Worm (Caenorhabditis elegans) whole organism, late embryonic: ENCODE data around the gene chd-3.

Experiments
- F13H6.1 ChIP-seq: sonication (generic microtip); optimal IDR thresholded peaks from 2 replicates; lab custom pipeline; 2016; ENCODE audit warnings: missing genetic modification characterization, missing compliant biosample characterization
- ama-1 ChIP-seq: fragments of 150-350 bp; optimal IDR thresholded peaks from 2 replicates; lab custom pipeline; 2014
- ceh-2 ChIP-seq: sonication (generic microtip); optimal IDR thresholded peaks from 2 replicates; lab custom pipeline; 2016; ENCODE audit warnings: missing genotype, missing genetic modification characterization, missing compliant biosample characterization
- ceh-31 ChIP-seq: sonication (generic microtip); optimal IDR thresholded peaks from 2 replicates; lab custom pipeline; 2016; ENCODE audit warnings: missing genetic modification characterization, missing compliant biosample characterization
- ceh-48 ChIP-seq: sonication (generic microtip); optimal IDR thresholded peaks from 2 replicates; lab custom pipeline; 2016; ENCODE audit warnings: missing genetic modification characterization, inconsistent platforms, missing compliant biosample characterization
- ceh-6 ChIP-seq: fragments of 200-800 bp; sonication (Bioruptor generic); optimal IDR thresholded peaks from 2 replicates; lab custom pipeline; 2018; ENCODE audit warnings: mild to moderate bottlenecking, missing genetic modification characterization, missing compliant biosample characterization
- che-1 ChIP-seq: sonication (generic microtip); optimal IDR thresholded peaks from 2 replicates; lab custom pipeline; 2016; ENCODE audit warnings: mild to moderate bottlenecking, missing genetic modification characterization, missing compliant biosample characterization
- elt-2 ChIP-seq: sonication (generic microtip); optimal IDR thresholded peaks from 2 replicates; lab custom pipeline; 2016; ENCODE audit warnings: missing genetic modification reagents, missing genetic modification characterization, missing compliant biosample characterization
- elt-4 ChIP-seq: sonication (generic microtip); optimal IDR thresholded peaks from 2 replicates; lab custom pipeline; 2016; ENCODE audit warnings: missing genetic modification characterization, missing compliant biosample characterization
- ets-4 ChIP-seq: sonication (generic microtip); optimal IDR thresholded peaks from 2 replicates; lab custom pipeline; 2016; ENCODE audit warnings: missing genetic modification characterization, missing compliant biosample characterization
- eyg-1 ChIP-seq: sonication (generic microtip); optimal IDR thresholded peaks from 2 replicates; lab custom pipeline; 2016; ENCODE audit warnings: missing genotype, missing genetic modification characterization, missing compliant biosample characterization
- fkh-10 ChIP-seq: fragments of 150-350 bp; optimal IDR thresholded peaks from 2 replicates; lab custom pipeline; 2014; ENCODE audit warnings: missing biosample characterization, missing genetic modification reagents, missing genetic modification characterization
- gmeb-2 ChIP-seq: sonication (generic microtip); optimal IDR thresholded peaks from 2 replicates; lab custom pipeline; 2016; ENCODE audit warnings: missing genetic modification characterization, inconsistent platforms, missing compliant biosample characterization
- hlh-30 ChIP-seq: sonication (generic microtip); optimal IDR thresholded peaks from 2 replicates; lab custom pipeline; 2017; ENCODE audit warnings: antibody characterized with exemption, missing genetic modification characterization, missing compliant biosample characterization; ENCODE audit not compliant: insufficient read depth
- hlh-8 ChIP-seq: sonication (generic microtip); optimal IDR thresholded peaks from 2 replicates; lab custom pipeline; 2016; ENCODE audit warnings: missing genotype, missing genetic modification characterization, missing compliant biosample characterization
- lim-6 ChIP-seq: sonication (generic microtip); optimal IDR thresholded peaks from 2 replicates; lab custom pipeline; 2016; ENCODE audit warnings: missing genetic modification characterization, missing compliant biosample characterization
- lin-11 ChIP-seq: fragments of 200-800 bp; sonication (Bioruptor generic); optimal IDR thresholded peaks from 2 replicates; lab custom pipeline; 2018; ENCODE audit warnings: mild to moderate bottlenecking, missing genetic modification characterization, missing compliant biosample characterization
- mec-3 ChIP-seq: sonication (generic microtip); optimal IDR thresholded peaks from 2 replicates; lab custom pipeline; 2016; ENCODE audit warnings: borderline replicate concordance, missing genetic modification characterization, missing compliant biosample characterization
- nfya-1 ChIP-seq: sonication (generic microtip); optimal IDR thresholded peaks from 2 replicates; lab custom pipeline; 2017; ENCODE audit warnings: missing genetic modification characterization, mild to moderate bottlenecking, missing compliant biosample characterization, antibody characterized with exemption, moderate library complexity
- nhr-232 ChIP-seq: sonication (generic microtip); optimal IDR thresholded peaks from 2 replicates; lab custom pipeline; 2016; ENCODE audit warnings: missing genetic modification characterization, missing compliant biosample characterization
- npax-4 ChIP-seq: sonication (generic microtip); optimal IDR thresholded peaks from 2 replicates; lab custom pipeline; 2016; ENCODE audit warnings: missing genetic modification characterization, missing compliant biosample characterization
- pat-9 ChIP-seq: fragments of 200-800 bp; sonication (Bioruptor generic); optimal IDR thresholded peaks from 2 replicates; lab custom pipeline; 2018; ENCODE audit warnings: mild to moderate bottlenecking, missing genetic modification characterization, moderate library complexity, missing compliant biosample characterization
- pqm-1 ChIP-seq: sonication (generic microtip); optimal IDR thresholded peaks from 2 replicates; lab custom pipeline; 2016; ENCODE audit warnings: missing genetic modification characterization, missing compliant biosample characterization
- ref-2 ChIP-seq: sonication (generic microtip); optimal IDR thresholded peaks from 2 replicates; lab custom pipeline; 2016; ENCODE audit warnings: missing genetic modification characterization, missing compliant biosample characterization
- sdc-2 ChIP-seq: sonication (generic microtip); optimal IDR thresholded peaks from 2 replicates; lab custom pipeline; 2016; ENCODE audit warnings: missing genotype, missing genetic modification characterization, missing compliant biosample characterization
- sox-4 ChIP-seq: sonication (generic microtip); optimal IDR thresholded peaks from 2 replicates; lab custom pipeline; 2017; ENCODE audit warnings: mild to moderate bottlenecking, missing genetic modification characterization, inconsistent platforms, missing compliant biosample characterization
- syd-9 ChIP-seq: sonication (generic microtip); optimal IDR thresholded peaks from 2 replicates; lab custom pipeline; 2016; ENCODE audit warnings: mild to moderate bottlenecking, missing genetic modification characterization, moderate library complexity, missing compliant biosample characterization
- unc-3 ChIP-seq, 2 experiments: fragments of 200-800 bp in 1 of 2; sonication (Bioruptor generic) in 1 of 2; sonication (generic microtip) in 1 of 2; conservative IDR thresholded peaks in 1 of 2; optimal IDR thresholded peaks in 1 of 2; 2 replicates each; pipeline versions ENCODE4 v1.3.6 to Lab custom; 2016 to 2022; ENCODE audit warnings: missing compliant biosample characterization in 2 of 2, missing genetic modification characterization in 2 of 2, missing genetic modification reagents in 1 of 2
- unc-42 ChIP-seq: sonication (generic microtip); optimal IDR thresholded peaks from 2 replicates; lab custom pipeline; 2016; ENCODE audit warnings: missing genotype, missing genetic modification characterization, missing compliant biosample characterization

The chd-3 gene

ce11 chrX:12813539-12813938, 38.9 kb downstream of the chd-3 start, which contains the start of gene gei-3:
Gene gei-3 (minus strand): TSS chrX:12813639.
- TF ChIP-seq ceh-2 (tag; lab: Kevin White, UChicago) (no peak), lin-11 (no peak), hlh-8 (tag; lab: Kevin White, UChicago) (no peak), npax-4 (no peak), unc-42 (tag; lab: Kevin White, UChicago) (no peak), elt-4 (no peak), nhr-232 (tag; lab: Kevin White, UChicago) (no peak), ref-2 (no peak), F13H6.1 (tag; lab: Kevin White, UChicago) (no peak), hlh-30 (tag; lab: Kevin White, UChicago) (no peak), ama-1 (lab: Kevin White, UChicago) (no peak), unc-3 (GFP tag; conservative IDR thresholded peaks at IDR 0.05; lab: Robert Waterston, UW) (no peak), unc-3 (tag; optimal IDR thresholded peaks at IDR 0.05; lab: Kevin White, UChicago) (no peak), pqm-1 (tag; lab: Kevin White, UChicago) (no peak), syd-9 (tag; lab: Kevin White, UChicago) (no peak)
- TF ChIP-seq, all 69 proteins: peak for 0

DNA sequence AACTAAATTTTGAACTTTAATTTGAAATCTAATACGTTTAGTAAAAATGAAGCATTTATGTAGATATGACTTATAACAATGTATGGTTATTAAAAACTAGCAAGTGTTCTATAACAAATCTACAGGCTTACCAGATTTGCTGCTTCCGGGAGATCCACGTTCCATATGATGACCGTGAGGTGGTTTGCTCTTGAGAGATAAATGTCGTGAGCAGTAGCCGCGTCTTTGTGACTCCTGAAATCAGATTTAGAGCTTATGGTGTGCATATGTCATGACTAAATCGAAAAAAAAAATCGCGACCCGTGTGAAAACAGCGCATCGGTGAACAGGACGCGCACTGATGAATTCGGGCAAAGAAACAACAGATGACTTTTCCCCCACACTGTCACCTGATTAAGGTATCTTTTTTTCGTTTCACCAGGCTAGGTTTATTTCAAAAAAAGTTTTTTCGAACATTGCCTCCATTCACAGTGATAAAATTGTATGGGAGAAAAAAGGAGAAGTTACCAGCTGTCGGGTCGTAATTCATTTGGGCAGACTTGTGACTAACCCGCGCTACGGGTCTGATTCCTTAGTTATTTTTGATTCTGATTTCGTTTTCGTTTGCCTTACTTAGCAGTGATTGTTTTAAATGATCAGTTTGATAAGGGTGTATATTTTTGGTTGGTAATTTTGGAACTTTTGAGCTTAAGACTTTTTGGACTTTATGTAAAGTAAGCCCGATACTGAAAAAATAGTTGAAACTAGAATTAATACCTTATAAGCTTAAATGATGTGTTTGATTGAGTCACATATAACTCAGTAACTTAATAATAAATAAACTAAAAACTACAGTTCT, 44.1 kb downstream of the chd-3 start, which contains the start of gene nhr-27:
Gene nhr-27, minus strand, starts transcription at position 234 of the 838 bp plus-strand sequence.
- no peak for TF ChIP-seq ceh-6
- TF ChIP-seq mec-3 (tag; lab: Kevin White, UChicago), result no peak
- TF ChIP-seq ref-2, result no peak
- TF ChIP-seq ets-4 (tag; lab: Kevin White, UChicago), result no peak
- no peak for TF ChIP-seq lim-6 (tag; lab: Kevin White, UChicago)
- no peak for TF ChIP-seq unc-42 (tag; lab: Kevin White, UChicago)
- TF ChIP-seq nhr-232 (tag; lab: Kevin White, UChicago), result no peak
- no peak for TF ChIP-seq gmeb-2
- TF ChIP-seq fkh-10, result no peak
- no peak for TF ChIP-seq che-1 (tag; lab: Kevin White, UChicago)
- no peak for TF ChIP-seq nfya-1 (tag; lab: Kevin White, UChicago)
- TF ChIP-seq sdc-2, result no peak
- no peak for TF ChIP-seq elt-2

DNA sequence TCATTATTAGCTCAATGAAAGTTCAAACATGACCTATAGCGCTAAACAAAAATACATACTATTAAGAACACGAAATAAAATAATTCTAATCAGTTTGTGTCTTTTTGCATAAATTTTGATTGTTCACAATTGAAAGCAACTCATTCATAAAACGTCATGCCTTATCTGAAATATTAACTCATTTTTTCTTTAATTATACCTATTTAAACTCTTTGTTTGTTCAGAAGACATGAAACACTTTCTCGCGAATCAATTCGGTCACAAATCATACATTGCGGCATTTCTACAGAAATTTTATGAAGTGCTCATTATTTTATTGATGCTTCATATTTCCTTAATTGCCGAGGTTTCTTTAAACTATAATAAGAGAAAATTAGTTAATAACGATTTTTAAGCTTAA, 45.5 kb downstream of the chd-3 start:
- TF ChIP-seq F13H6.1 (tag; lab: Kevin White, UChicago), result no peak
- TF ChIP-seq sox-4 (tag; lab: Kevin White, UChicago), result no peak
- TF ChIP-seq ceh-48 (tag; lab: Kevin White, UChicago), result no peak
- TF ChIP-seq mec-3 (tag; lab: Kevin White, UChicago), result no peak
- no peak for TF ChIP-seq eyg-1

DNA sequence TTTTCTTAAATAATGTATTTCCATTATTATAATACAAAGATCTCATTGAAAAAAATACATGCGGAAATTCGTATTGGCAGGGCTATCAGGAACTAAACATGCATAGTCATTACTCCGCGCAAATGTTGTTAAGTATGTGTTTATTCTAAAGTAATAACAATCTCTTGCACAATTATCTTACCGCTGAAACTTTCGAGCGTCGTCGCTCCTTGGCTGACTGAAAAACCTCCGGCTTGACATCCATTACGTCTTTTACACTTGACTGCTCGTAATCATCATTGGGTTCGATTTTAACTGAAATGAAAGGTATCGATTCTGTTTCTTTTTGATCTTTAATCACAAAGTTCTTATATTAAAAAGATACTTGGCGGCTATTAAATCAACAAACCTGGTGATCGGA, 52.6 kb downstream of the chd-3 start:
- TF ChIP-seq pat-9 (tag; lab: Kevin White, UChicago) (no peak), lim-6 (tag; lab: Kevin White, UChicago) (no peak), syd-9 (tag; lab: Kevin White, UChicago) (no peak), ceh-31 (no peak)
